Fruit fly (Drosophila melanogaster) whole organism, prepupa: ENCODE results near the gene CG32551.

Source experiments
- CG34406 ChIP-seq: fragments of 200-800 bp; sonication (Bioruptor generic); optimal IDR thresholded peaks from 3 replicates; lab custom pipeline; 2016; ENCODE audit warnings: missing biosample characterization, missing genetic modification characterization
- Hr39 ChIP-seq: fragments of 200-800 bp; sonication (Bioruptor generic); optimal IDR thresholded peaks from 2 replicates; lab custom pipeline; 2016; ENCODE audit warnings: missing biosample characterization, missing genetic modification characterization
- Sox14 ChIP-seq: fragments of 200-800 bp; sonication (Bioruptor generic); optimal IDR thresholded peaks from 3 replicates; lab custom pipeline; 2016; ENCODE audit warnings: missing biosample characterization, missing genetic modification characterization
- Sox15 ChIP-seq: fragments of 200-800 bp; sonication (Bioruptor generic); optimal IDR thresholded peaks from 3 replicates; lab custom pipeline; 2016; ENCODE audit warnings: missing biosample characterization, missing genetic modification characterization
- spab ChIP-seq: fragments of 200-800 bp; sonication (Bioruptor generic); optimal IDR thresholded peaks from 2 replicates; lab custom pipeline; 2017; ENCODE audit warnings: missing biosample characterization, mild to moderate bottlenecking, missing genetic modification characterization, missing genetic modification reagents

DNA sequence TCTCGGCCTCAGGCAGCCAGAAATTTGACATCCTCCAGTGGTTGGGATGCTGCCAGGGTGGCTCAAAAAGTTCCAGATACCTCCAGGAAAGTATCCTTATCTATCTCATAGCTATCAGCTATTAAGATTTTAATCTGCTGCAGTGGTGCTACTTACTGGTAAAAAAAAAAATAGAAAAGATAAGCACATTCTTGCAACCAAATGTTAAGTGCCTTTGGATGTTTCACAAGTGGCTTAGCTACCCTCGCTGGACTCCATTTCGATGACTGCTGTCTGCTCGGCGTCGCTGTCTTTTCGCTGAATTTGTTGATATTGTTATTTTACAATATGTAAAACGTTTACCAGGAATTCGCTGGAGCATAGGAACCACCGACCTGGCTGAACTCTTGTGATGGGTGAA, 14.0 kb downstream of the CG32551 start:
- no peak for TF ChIP-seq Sox15
- no peak for TF ChIP-seq Sox14
- TF ChIP-seq CG34406 (GFP tag; lab: Kevin White, UChicago), result no peak
- TF ChIP-seq Hr39 (GFP tag; lab: Kevin White, UChicago), result no peak
- TF ChIP-seq spab (GFP tag; lab: Kevin White, UChicago), result no peak
